Fruit fly (Drosophila melanogaster): ENCODE data around the gene CG15892.
A peak's percentile ranks its signal among the peaks of the same experiment; 100 is the strongest.

CG15892 gene

DNA sequence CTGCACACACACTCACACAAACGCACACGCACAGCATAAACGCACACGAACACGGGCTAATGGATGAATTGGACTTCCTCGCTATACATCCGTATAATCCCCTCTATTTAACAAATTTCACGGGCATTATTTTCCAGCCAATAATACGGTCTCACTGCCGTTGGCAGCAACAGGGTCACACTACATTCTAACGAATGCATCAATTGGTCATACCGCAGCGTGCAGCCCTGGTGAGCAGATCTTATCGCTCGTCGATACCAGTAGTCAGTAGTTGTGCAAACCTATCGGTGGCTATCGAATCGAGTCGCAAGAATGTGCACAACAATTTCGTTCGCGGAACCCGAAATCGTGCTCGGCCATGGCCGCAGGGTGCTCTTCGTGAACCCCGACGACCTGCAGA lies 6.3 kb downstream of the CG15892 start, which contains the start of the genes Top3beta and wuho (continued):
- no peak for TF ChIP-seq CkIIα-i1 (GFP tag; IDR thresholded peaks at IDR 0.05)
- peak; percentile 25 for TF ChIP-seq Chrac-16 (GFP tag; optimal IDR thresholded peaks at IDR 0.05)
- peak; percentile 6 for TF ChIP-seq pb (GFP tag; optimal IDR thresholded peaks at IDR 0.05)
- TF ChIP-seq CG10274 (GFP tag; optimal IDR thresholded peaks at IDR 0.05) = no peak
- TF ChIP-seq Deaf1 (tag; optimal IDR thresholded peaks at IDR 0.05) = peak; percentile 65
- TF ChIP-seq CHES-1-like (GFP tag; optimal IDR thresholded peaks at IDR 0.05) = peak; percentile 74
- TF ChIP-seq lmd (GFP tag; IDR thresholded peaks at IDR 0.05) = no peak
- TF ChIP-seq pita (GFP tag; optimal IDR thresholded peaks at IDR 0.05) = no peak
- TF ChIP-seq CG1529 (GFP tag; optimal IDR thresholded peaks at IDR 0.05) = no peak
- peak; percentile 44 for TF ChIP-seq CG12299 (tag; optimal IDR thresholded peaks at IDR 0.05)
- TF ChIP-seq CG3726 (GFP tag; IDR thresholded peaks at IDR 0.05) = no peak
- no peak for TF ChIP-seq CG1602 (GFP tag; optimal IDR thresholded peaks at IDR 0.05)
- TF ChIP-seq Stat92E (GFP tag; optimal IDR thresholded peaks at IDR 0.05) = peak in 1 of 3 experiments; percentile 73
- no peak for TF ChIP-seq yki (optimal IDR thresholded peaks at IDR 0.05)
- no peak for TF ChIP-seq Ravus (GFP tag; IDR thresholded peaks at IDR 0.05)
- TF ChIP-seq CG8478 (optimal IDR thresholded peaks at IDR 0.05) = no peak
- peak; percentile 69 for TF ChIP-seq CG14860 (GFP tag; IDR thresholded peaks at IDR 0.05; ENCODE audit: partially characterized antibody)
- TF ChIP-seq Hr39 (optimal IDR thresholded peaks at IDR 0.05) = no peak
- no peak for TF ChIP-seq crol (GFP tag; IDR thresholded peaks at IDR 0.05)
- TF ChIP-seq CG31224 (GFP tag; IDR thresholded peaks at IDR 0.05) = no peak
- no peak for TF ChIP-seq CG11695 (GFP tag; IDR thresholded peaks at IDR 0.05)
- no peak for TF ChIP-seq CG4730 (GFP tag; IDR thresholded peaks at IDR 0.05)
- TF ChIP-seq CG6813 (GFP tag; optimal IDR thresholded peaks at IDR 0.05) = no peak
- TF ChIP-seq hth (optimal IDR thresholded peaks at IDR 0.05) = no peak
- no peak for TF ChIP-seq CG9437 (GFP tag; optimal IDR thresholded peaks at IDR 0.05)
- TF ChIP-seq H15 (GFP tag; IDR thresholded peaks at IDR 0.05) = no peak
- no peak for TF ChIP-seq CG18764 (GFP tag; optimal IDR thresholded peaks at IDR 0.05)
- TF ChIP-seq CG3065 (GFP tag; optimal IDR thresholded peaks at IDR 0.05) = no peak
- TF ChIP-seq dimm (GFP tag; IDR thresholded peaks at IDR 0.05) = no peak
- TF ChIP-seq CoRest (tag; optimal IDR thresholded peaks at IDR 0.05) = peak; percentile 32
- no peak for TF ChIP-seq fd64A (GFP tag; optimal IDR thresholded peaks at IDR 0.05)
- no peak for TF ChIP-seq Trl (optimal IDR thresholded peaks at IDR 0.05)
- TF ChIP-seq Trl (GFP tag; optimal IDR thresholded peaks at IDR 0.05) = peak; percentile 58
- peak; percentile 65; the same call in 1 of the 2 replicates for TF ChIP-seq Scr (GFP tag; IDR thresholded peaks at IDR 0.05; ENCODE audit: partially characterized antibody)
- TF ChIP-seq Gug (GFP tag; IDR thresholded peaks at IDR 0.05) = no peak
- no peak for TF ChIP-seq CG5180 (GFP tag; optimal IDR thresholded peaks at IDR 0.05)
- TF ChIP-seq CG11504 (tag; optimal IDR thresholded peaks at IDR 0.05) = no peak
- peak; percentile 62 for TF ChIP-seq B-H2 (GFP tag; optimal IDR thresholded peaks at IDR 0.05)
- TF ChIP-seq aop (GFP tag; IDR thresholded peaks at IDR 0.05) = no peak
- TF ChIP-seq CG8388 (GFP tag; optimal IDR thresholded peaks at IDR 0.05) = no peak
- peak; percentile 44 for TF ChIP-seq bigmax (GFP tag; optimal IDR thresholded peaks at IDR 0.05)
- TF ChIP-seq slbo (GFP tag; IDR thresholded peaks at IDR 0.05) = peak; percentile 55; the same call in 1 of the 2 replicates
- no peak for TF ChIP-seq NK7.1 (GFP tag; optimal IDR thresholded peaks at IDR 0.05)
- no peak for TF ChIP-seq CG12769 (tag; optimal IDR thresholded peaks at IDR 0.05)
- peak; percentile 93 for TF ChIP-seq Ets97D (GFP tag; optimal IDR thresholded peaks at IDR 0.05)
- no peak for TF ChIP-seq CG17385 (GFP tag; optimal IDR thresholded peaks at IDR 0.05)
- TF ChIP-seq Atf-2 (GFP tag; optimal IDR thresholded peaks at IDR 0.05) = peak; percentile 13
- no peak for TF ChIP-seq CG1233 (GFP tag; optimal IDR thresholded peaks at IDR 0.05)
- TF ChIP-seq CG7963 (GFP tag; IDR thresholded peaks at IDR 0.05; ENCODE audit: partially characterized antibody) = no peak
- peak; percentile 62; the same call in 2 of the 3 replicates for TF ChIP-seq Dbx (GFP tag; IDR thresholded peaks at IDR 0.05)
- TF ChIP-seq CG13894 (tag; optimal IDR thresholded peaks at IDR 0.05) = peak; percentile 97
- TF ChIP-seq Rx (GFP tag; IDR thresholded peaks at IDR 0.05) = no peak
- TF ChIP-seq emc (GFP tag; optimal IDR thresholded peaks at IDR 0.05) = no peak
- TF ChIP-seq CG11093 (GFP tag; IDR thresholded peaks at IDR 0.05) = no peak
